Worm (Caenorhabditis elegans) whole organism, young adult: ENCODE data around the gene bath-37.
A peak's percentile ranks its signal among the peaks of the same experiment; 100 is the strongest.

Source experiments
- B0336.3 ChIP-seq: fragments of 200-800 bp; sonication (Bioruptor generic); IDR thresholded peaks from 2 replicates; pipeline ENCODE4 v1.3.6; 2022; ENCODE audit warnings: missing genetic modification characterization, missing compliant biosample characterization
- C06A6.2 ChIP-seq: fragments of 200-800 bp; sonication (Bioruptor generic); conservative IDR thresholded peaks from 2 replicates; pipeline ENCODE4 v1.3.6; 2022; ENCODE audit warnings: missing genetic modification characterization, missing compliant biosample characterization
- F33H1.4 ChIP-seq: fragments of 200-800 bp; sonication (Bioruptor generic); IDR thresholded peaks from 2 replicates; pipeline ENCODE4 v1.3.6; 2022; ENCODE audit warnings: missing genetic modification reagents, missing genetic modification characterization, missing compliant biosample characterization
- F39B2.1 ChIP-seq: fragments of 200-800 bp; sonication (Bioruptor generic); IDR thresholded peaks from 2 replicates; pipeline ENCODE4 v1.3.6; 2022; ENCODE audit warnings: missing genetic modification reagents, missing genetic modification characterization, missing compliant biosample characterization
- F57A8.1 ChIP-seq: fragments of 200-800 bp; sonication (Bioruptor generic); optimal IDR thresholded peaks from 2 replicates; lab custom pipeline; 2018; ENCODE audit warnings: mild to moderate bottlenecking, missing genetic modification characterization, moderate library complexity, missing compliant biosample characterization
- F57C9.4 ChIP-seq: sonication (generic microtip); optimal IDR thresholded peaks from 2 replicates; lab custom pipeline; 2017; ENCODE audit warnings: mild to moderate bottlenecking, missing genetic modification characterization, missing compliant biosample characterization
- K11D2.4 ChIP-seq: fragments of 200-800 bp; sonication (Bioruptor generic); IDR thresholded peaks from 2 replicates; pipeline ENCODE4 v1.3.6; 2022; ENCODE audit warnings: missing genetic modification reagents, missing genetic modification characterization, missing compliant biosample characterization
- Y53G8AR.9 ChIP-seq: fragments of 200-800 bp; sonication (Bioruptor generic); conservative IDR thresholded peaks from 2 replicates; pipeline ENCODE4 v1.3.6; 2022; ENCODE audit warnings: missing genetic modification reagents, missing genetic modification characterization, missing compliant biosample characterization
- Y56A3A.18 ChIP-seq: fragments of 200-800 bp; sonication (Bioruptor generic); IDR thresholded peaks from 2 replicates; pipeline ENCODE4 v1.3.6; 2022; ENCODE audit warnings: missing genetic modification reagents, missing genetic modification characterization, missing compliant biosample characterization
- Y95B8A.8 ChIP-seq: fragments of 200-800 bp; sonication (Bioruptor generic); IDR thresholded peaks from 2 replicates; pipeline ENCODE4 v1.3.6; 2022; ENCODE audit warnings: missing genetic modification reagents, missing genetic modification characterization, missing compliant biosample characterization
- cebp-1 ChIP-seq, 2 experiments: fragments of 200-800 bp in 1 of 2; sonication (Bioruptor generic) in 1 of 2; sonication (generic microtip) in 1 of 2; IDR thresholded peaks in 1 of 2; optimal IDR thresholded peaks in 1 of 2; 2 replicates each; pipeline versions ENCODE4 v1.3.6 to Lab custom; 2017 to 2022; ENCODE audit warnings: missing compliant biosample characterization in 2 of 2, missing genetic modification characterization in 2 of 2, mild to moderate bottlenecking in 1 of 2, missing genetic modification reagents in 1 of 2, moderate library complexity in 1 of 2
- cebp-2 ChIP-seq: fragments of 200-800 bp; sonication (Bioruptor generic); IDR thresholded peaks from 2 replicates; pipeline ENCODE4 v1.3.6; 2022; ENCODE audit warnings: missing genetic modification characterization, missing compliant biosample characterization
- ceh-58 ChIP-seq: fragments of 200-800 bp; sonication (Bioruptor generic); IDR thresholded peaks from 2 replicates; pipeline ENCODE4 v1.3.6; 2022; ENCODE audit warnings: missing genetic modification characterization, missing compliant biosample characterization
- chd-7 ChIP-seq: sonication (generic microtip); optimal IDR thresholded peaks from 2 replicates; lab custom pipeline; 2016; ENCODE audit warnings: mild to moderate bottlenecking, missing genetic modification characterization, moderate library complexity, missing compliant biosample characterization
- dox-1 ChIP-seq: fragments of 200-800 bp; sonication (Bioruptor generic); IDR thresholded peaks from 2 replicates; pipeline ENCODE4 v1.3.6; 2022; ENCODE audit warnings: missing genetic modification reagents, missing genetic modification characterization, missing compliant biosample characterization
- dpff-1 ChIP-seq: sonication (generic microtip); optimal IDR thresholded peaks from 2 replicates; lab custom pipeline; 2017; ENCODE audit warnings: mild to moderate bottlenecking, missing genetic modification characterization, missing compliant biosample characterization
- dpl-1 ChIP-seq: fragments of 150-350 bp; optimal IDR thresholded peaks from 2 replicates; lab custom pipeline; 2014; ENCODE audit warnings: missing biosample characterization, missing genetic modification reagents, missing genetic modification characterization
- egl-44 ChIP-seq: fragments of 200-800 bp; sonication (Bioruptor generic); IDR thresholded peaks from 2 replicates; pipeline ENCODE4 v1.3.6; 2022; ENCODE audit warnings: missing genetic modification reagents, missing genetic modification characterization, missing compliant biosample characterization
- egrh-3 ChIP-seq: fragments of 200-800 bp; sonication (Bioruptor generic); IDR thresholded peaks from 2 replicates; pipeline ENCODE4 v1.3.6; 2022; ENCODE audit warnings: missing genetic modification reagents, missing genetic modification characterization, missing compliant biosample characterization
- hrde-1 ChIP-seq: sonication (generic microtip); optimal IDR thresholded peaks from 2 replicates; lab custom pipeline; 2016; ENCODE audit warnings: missing genetic modification characterization, mild to moderate bottlenecking, missing compliant biosample characterization, moderate library complexity, missing genotype, missing genetic modification reagents, borderline replicate concordance
- lag-1 ChIP-seq: fragments of 200-800 bp; sonication (Bioruptor generic); IDR thresholded peaks from 2 replicates; pipeline ENCODE4 v1.3.6; 2022; ENCODE audit warnings: missing genetic modification reagents, missing genetic modification characterization, missing compliant biosample characterization
- lin-26 ChIP-seq: fragments of 200-800 bp; sonication (Bioruptor generic); IDR thresholded peaks from 2 replicates; pipeline ENCODE4 v1.3.6; 2022; ENCODE audit warnings: missing genetic modification reagents, missing genetic modification characterization, missing compliant biosample characterization
- lin-54 ChIP-seq: fragments of 200-800 bp; sonication (Bioruptor generic); optimal IDR thresholded peaks from 2 replicates; lab custom pipeline; 2018; ENCODE audit warnings: mild to moderate bottlenecking, missing genetic modification characterization, missing compliant biosample characterization
- madf-3 ChIP-seq: fragments of 200-800 bp; sonication (Bioruptor generic); IDR thresholded peaks from 2 replicates; pipeline ENCODE4 v1.3.6; 2022; ENCODE audit warnings: missing genetic modification reagents, missing genetic modification characterization, missing compliant biosample characterization
- madf-8 ChIP-seq: fragments of 200-800 bp; sonication (Bioruptor generic); conservative IDR thresholded peaks from 2 replicates; pipeline ENCODE4 v1.3.6; 2022; ENCODE audit warnings: missing genetic modification reagents, missing genetic modification characterization, missing compliant biosample characterization
- mcd-1 ChIP-seq: fragments of 200-800 bp; sonication (Bioruptor generic); IDR thresholded peaks from 2 replicates; pipeline ENCODE4 v1.3.6; 2022; ENCODE audit warnings: missing genetic modification reagents, missing genetic modification characterization, missing compliant biosample characterization
- mes-4 ChIP-seq: sonication (generic microtip); optimal IDR thresholded peaks from 2 replicates; lab custom pipeline; 2016; ENCODE audit warnings: missing genotype, missing genetic modification characterization, missing compliant biosample characterization
- nfyb-1 ChIP-seq: fragments of 200-800 bp; sonication (Bioruptor generic); IDR thresholded peaks from 2 replicates; pipeline ENCODE4 v1.3.6; 2022; ENCODE audit warnings: missing genetic modification reagents, missing genetic modification characterization, missing compliant biosample characterization
- rcor-1 ChIP-seq: fragments of 200-800 bp; sonication (Bioruptor generic); IDR thresholded peaks from 2 replicates; pipeline ENCODE4 v1.3.6; 2022; ENCODE audit warnings: missing genetic modification reagents, missing genetic modification characterization, missing compliant biosample characterization
- rec-8 ChIP-seq, 2 experiments: sonication (generic microtip); optimal IDR thresholded peaks; 2 replicates each; lab custom pipeline; 2016; ENCODE audit warnings: mild to moderate bottlenecking in 2 of 2, missing genetic modification characterization in 2 of 2, missing genetic modification reagents in 2 of 2, missing genotype in 2 of 2, missing biosample characterization in 1 of 2, missing compliant biosample characterization in 1 of 2, moderate library complexity in 1 of 2
- snpc-1.3 ChIP-seq: sonication (generic microtip); optimal IDR thresholded peaks from 2 replicates; lab custom pipeline; 2017; ENCODE audit warnings: missing genetic modification characterization, mild to moderate bottlenecking, missing compliant biosample characterization, antibody characterized with exemption, moderate library complexity, missing genotype, missing genetic modification reagents; ENCODE audit not compliant: insufficient read depth
- tlf-1 ChIP-seq: fragments of 200-800 bp; sonication (Bioruptor generic); optimal IDR thresholded peaks from 2 replicates; lab custom pipeline; 2018; ENCODE audit warnings: mild to moderate bottlenecking, missing genetic modification characterization, missing compliant biosample characterization
- xnd-1 ChIP-seq: sonication (generic microtip); optimal IDR thresholded peaks from 2 replicates; lab custom pipeline; 2016; ENCODE audit warnings: missing genotype, missing genetic modification reagents, missing genetic modification characterization, missing compliant biosample characterization
- ztf-22 ChIP-seq: fragments of 200-800 bp; sonication (Bioruptor generic); optimal IDR thresholded peaks from 2 replicates; lab custom pipeline; 2018; ENCODE audit warnings: mild to moderate bottlenecking, missing genetic modification characterization, moderate library complexity, missing compliant biosample characterization
- ztf-25 ChIP-seq: fragments of 200-800 bp; sonication (Bioruptor generic); IDR thresholded peaks from 2 replicates; pipeline ENCODE4 v1.3.6; 2022; ENCODE audit warnings: missing genetic modification reagents, missing genetic modification characterization, missing compliant biosample characterization
- ztf-6 ChIP-seq: fragments of 200-800 bp; sonication (Bioruptor generic); IDR thresholded peaks from 2 replicates; pipeline ENCODE4 v1.3.6; 2022; ENCODE audit warnings: missing genetic modification reagents, missing genetic modification characterization, missing compliant biosample characterization

The bath-37 gene

ce11 chrIV:12078907-12079523 is 10.3 kb downstream of the bath-37 start, which contains the start of gene lex-1 (continued):
- no peak for TF ChIP-seq lag-1 (GFP tag; lab: Robert Waterston, UW)
- TF ChIP-seq madf-8 (GFP tag; lab: Robert Waterston, UW), result no peak
- TF ChIP-seq F33H1.4, result no peak
- TF ChIP-seq ztf-25 (GFP tag; lab: Robert Waterston, UW), result no peak
- no peak for TF ChIP-seq ceh-58 (GFP tag; lab: Robert Waterston, UW)
- no peak for TF ChIP-seq dpff-1 (tag; lab: Kevin White, UChicago)
- peak; percentile 26 for TF ChIP-seq lin-54 (GFP tag; lab: Kevin White, UChicago)
- no peak for TF ChIP-seq nfyb-1
- TF ChIP-seq dpl-1, result no peak

ce11 chrIV:12080807-12081206 is 12.1 kb downstream of the bath-37 start:
- no peak for TF ChIP-seq Y95B8A.8 (GFP tag; lab: Robert Waterston, UW)
- TF ChIP-seq ztf-25 (GFP tag; lab: Robert Waterston, UW), result no peak
- no peak for TF ChIP-seq F39B2.1
- TF ChIP-seq cebp-2 (GFP tag; lab: Robert Waterston, UW), result no peak
- no peak for TF ChIP-seq snpc-1.3 (tag; lab: Kevin White, UChicago)
- no peak for TF ChIP-seq ceh-58 (GFP tag; lab: Robert Waterston, UW)
- TF ChIP-seq tlf-1 (GFP tag; lab: Kevin White, UChicago), result no peak
- no peak for TF ChIP-seq rec-8 (tag; optimal IDR thresholded peaks at IDR 0.05; lab: Kevin White, UChicago)
- TF ChIP-seq cebp-1 (GFP tag; IDR thresholded peaks at IDR 0.05; lab: Robert Waterston, UW), result no peak
- no peak for TF ChIP-seq cebp-1 (tag; optimal IDR thresholded peaks at IDR 0.05; lab: Kevin White, UChicago)
- no peak for TF ChIP-seq egl-44
- TF ChIP-seq B0336.3 (GFP tag; lab: Robert Waterston, UW), result no peak
- no peak for TF ChIP-seq madf-3 (GFP tag; lab: Robert Waterston, UW)
- TF ChIP-seq ztf-6 (GFP tag; lab: Robert Waterston, UW), result no peak
- no peak for TF ChIP-seq ztf-22 (GFP tag; lab: Kevin White, UChicago)
- no peak for TF ChIP-seq C06A6.2 (GFP tag; lab: Robert Waterston, UW)
- no peak for TF ChIP-seq rcor-1 (GFP tag; lab: Robert Waterston, UW)
- no peak for TF ChIP-seq Y56A3A.18 (GFP tag; lab: Robert Waterston, UW)
- no peak for TF ChIP-seq Y53G8AR.9

- TF ChIP-seq F57C9.4 (tag; lab: Kevin White, UChicago) (no peak), Y53G8AR.9 (0 out of 2 replicates have a peak, but pooled peaks have one; percentile 27), cebp-2 (GFP tag; lab: Robert Waterston, UW) (no peak), mes-4 (tag; lab: Kevin White, UChicago) (no peak)
Measured at ce11 chrIV:12084178-12084577, 15.5 kb downstream of the bath-37 start, which contains the start of gene repo-1. repo-1 (plus strand) TSS chrIV:12084478.

ce11 chrIV:12084587-12084986 is 15.9 kb downstream of the bath-37 start:
- TF ChIP-seq chd-7 (tag; lab: Kevin White, UChicago), result no peak
- peak; percentile 65 for TF ChIP-seq hrde-1 (tag; lab: Kevin White, UChicago)
- TF ChIP-seq egrh-3 (GFP tag; lab: Robert Waterston, UW), result no peak
- TF ChIP-seq rec-8 (tag; optimal IDR thresholded peaks at IDR 0.05; lab: Kevin White, UChicago), result no peak
- no peak for TF ChIP-seq lin-26 (GFP tag; lab: Robert Waterston, UW)
- no peak for TF ChIP-seq K11D2.4
- TF ChIP-seq ztf-25 (GFP tag; lab: Robert Waterston, UW), result no peak
- TF ChIP-seq xnd-1 (tag; lab: Kevin White, UChicago), result no peak
- no peak for TF ChIP-seq mcd-1 (GFP tag; lab: Robert Waterston, UW)
- no peak for TF ChIP-seq F57A8.1
- peak; percentile 20; the same call in 1 of the 2 replicates for TF ChIP-seq dox-1 (GFP tag; lab: Robert Waterston, UW)
